Fruit fly (Drosophila melanogaster) whole organism, wandering third instar larva: ENCODE results near the gene RpS21.

Experiments
- Abd-B ChIP-seq: fragments of >200 bp; optimal IDR thresholded peaks from 2 replicates; lab custom pipeline; 2017; ENCODE audit warnings: missing biosample characterization, missing genetic modification characterization
- CG32264 ChIP-seq: fragments of 200-800 bp; sonication (Bioruptor generic); optimal IDR thresholded peaks from 2 replicates; lab custom pipeline; 2016; ENCODE audit warnings: missing biosample characterization, missing genetic modification characterization
- CG9705 ChIP-seq: fragments of 200-800 bp; sonication (Bioruptor generic); optimal IDR thresholded peaks from 2 replicates; lab custom pipeline; 2018; ENCODE audit warnings: missing biosample characterization, mild to moderate bottlenecking, missing genetic modification characterization
- CrebA ChIP-seq: fragments of 200-800 bp; sonication (Bioruptor generic); optimal IDR thresholded peaks from 2 replicates; lab custom pipeline; 2016; ENCODE audit warnings: missing biosample characterization, mild to moderate bottlenecking, missing genetic modification characterization, borderline replicate concordance
- Dfd ChIP-seq: fragments of >200 bp; optimal IDR thresholded peaks from 2 replicates; lab custom pipeline; 2017; ENCODE audit warnings: missing biosample characterization, missing genetic modification characterization
- Dif ChIP-seq: fragments of 200-275, 200-300 bp; sonication (Bioruptor generic); optimal IDR thresholded peaks from 2 replicates; lab custom pipeline; 2018; ENCODE audit warnings: missing biosample characterization, missing genetic modification characterization; ENCODE audit not compliant: partially characterized antibody
- GATAd ChIP-seq: sonication (Bioruptor generic); optimal IDR thresholded peaks from 2 replicates; lab custom pipeline; 2016; ENCODE audit warnings: missing biosample characterization, missing genetic modification characterization
- HLH106 ChIP-seq: fragments of 200-800 bp; optimal IDR thresholded peaks from 3 replicates; lab custom pipeline; 2019; ENCODE audit warnings: missing biosample characterization, mild to moderate bottlenecking, missing genetic modification characterization, moderate library complexity
- Hnf4 ChIP-seq: fragments of 200-800 bp; sonication (Bioruptor generic); optimal IDR thresholded peaks from 2 replicates; lab custom pipeline; 2016; ENCODE audit warnings: missing biosample characterization, mild to moderate bottlenecking, missing genetic modification characterization
- Hr78 ChIP-seq: fragments of >200 bp; optimal IDR thresholded peaks from 2 replicates; lab custom pipeline; 2017; ENCODE audit warnings: missing biosample characterization, missing genetic modification characterization
- Hr83 ChIP-seq: fragments of 200-300 bp; sonication (Bioruptor generic); optimal IDR thresholded peaks from 2 replicates; lab custom pipeline; 2016; ENCODE audit warnings: missing biosample characterization, mild to moderate bottlenecking, missing genetic modification characterization, moderate library complexity; ENCODE audit not compliant: poor library complexity, severe bottlenecking
- Jra ChIP-seq: sonication (Bioruptor generic); optimal IDR thresholded peaks from 2 replicates; lab custom pipeline; 2016; ENCODE audit warnings: missing biosample characterization, missing genetic modification characterization
- Mio ChIP-seq: sonication (Bioruptor generic); optimal IDR thresholded peaks from 2 replicates; lab custom pipeline; 2016; ENCODE audit warnings: missing biosample characterization, missing genetic modification characterization
- Myc ChIP-seq: fragments of >200 bp; optimal IDR thresholded peaks from 2 replicates; lab custom pipeline; 2017
- N ChIP-seq: fragments of >200 bp; optimal IDR thresholded peaks from 2 replicates; lab custom pipeline; 2018; ENCODE audit warnings: missing biosample characterization, missing external identifiers, missing genetic modification characterization
- OdsH ChIP-seq: fragments of 200-800 bp; sonication (Bioruptor generic); optimal IDR thresholded peaks from 2 replicates; lab custom pipeline; 2016; ENCODE audit warnings: missing biosample characterization, mild to moderate bottlenecking, missing genetic modification characterization
- Rel ChIP-seq, 2 experiments: fragments of 200-800 bp; sonication (Bioruptor generic) in 1 of 2; optimal IDR thresholded peaks; 2 replicates in 1 of 2; 3 replicates in 1 of 2; lab custom pipeline; 2016 to 2019; ENCODE audit warnings: mild to moderate bottlenecking in 2 of 2, missing biosample characterization in 2 of 2, missing genetic modification characterization in 2 of 2, moderate library complexity in 1 of 2
- Sp1 ChIP-seq: fragments of 200-800 bp; sonication (Bioruptor generic); optimal IDR thresholded peaks from 3 replicates; lab custom pipeline; 2019; ENCODE audit warnings: missing biosample characterization, mild to moderate bottlenecking, missing genetic modification characterization, moderate library complexity
- Vsx2 ChIP-seq: fragments of 200-300, 225-300 bp; sonication (Bioruptor generic); optimal IDR thresholded peaks from 2 replicates; lab custom pipeline; 2018; ENCODE audit warnings: missing biosample characterization, missing genetic modification characterization; ENCODE audit not compliant: partially characterized antibody
- br ChIP-seq: fragments of 200-800 bp; sonication (Bioruptor generic); optimal IDR thresholded peaks from 2 replicates; lab custom pipeline; 2016; ENCODE audit warnings: missing biosample characterization, missing genetic modification characterization
- brk ChIP-seq: fragments of 200-800 bp; sonication (Bioruptor generic); optimal IDR thresholded peaks from 2 replicates; lab custom pipeline; 2016; ENCODE audit warnings: missing biosample characterization, mild to moderate bottlenecking, missing genetic modification characterization
- dl ChIP-seq, 2 experiments: fragments of 175-275, 200-275 bp in 1 of 2; fragments of 200-275 bp in 1 of 2; sonication (Bioruptor generic); optimal IDR thresholded peaks; lab custom pipeline; 2018; ENCODE audit warnings: mild to moderate bottlenecking in 2 of 2, missing biosample characterization in 2 of 2, missing genetic modification characterization in 2 of 2, moderate library complexity in 2 of 2; ENCODE audit not compliant: partially characterized antibody in 2 of 2, insufficient read depth in 1 of 2
- dmrt93B ChIP-seq: fragments of 200-800 bp; sonication (Bioruptor generic); optimal IDR thresholded peaks from 2 replicates; lab custom pipeline; 2018; ENCODE audit warnings: missing biosample characterization, mild to moderate bottlenecking, missing genetic modification characterization
- dsf ChIP-seq: sonication (Bioruptor generic); optimal IDR thresholded peaks from 2 replicates; lab custom pipeline; 2016; ENCODE audit warnings: missing biosample characterization, missing genetic modification characterization, borderline replicate concordance
- ey ChIP-seq: fragments of 200-800 bp; sonication (Bioruptor generic); optimal IDR thresholded peaks from 2 replicates; lab custom pipeline; 2016; ENCODE audit warnings: missing biosample characterization, missing genetic modification characterization
- foxo ChIP-seq, 2 experiments: fragments of 200-800 bp; sonication (Bioruptor generic); optimal IDR thresholded peaks; 2 replicates in 1 of 2; 3 replicates in 1 of 2; lab custom pipeline; 2016 to 2017; ENCODE audit warnings: missing biosample characterization in 2 of 2, missing genetic modification characterization in 2 of 2
- fru ChIP-seq: fragments of 200-800 bp; sonication (Bioruptor generic); optimal IDR thresholded peaks from 3 replicates; lab custom pipeline; 2016; ENCODE audit warnings: missing biosample characterization, mild to moderate bottlenecking, missing genetic modification characterization
- h ChIP-seq: fragments of 200-800 bp; sonication (Bioruptor generic); optimal IDR thresholded peaks from 3 replicates; lab custom pipeline; 2016; ENCODE audit warnings: missing biosample characterization, mild to moderate bottlenecking, missing genetic modification characterization
- jim ChIP-seq: fragments of 175-275, 200-325 bp; sonication (Bioruptor generic); optimal IDR thresholded peaks from 2 replicates; lab custom pipeline; 2016; ENCODE audit warnings: missing biosample characterization, mild to moderate bottlenecking, missing genetic modification characterization
- lola ChIP-seq: fragments of >200 bp; optimal IDR thresholded peaks from 2 replicates; lab custom pipeline; 2017; ENCODE audit warnings: missing biosample characterization, missing genetic modification characterization
- pan ChIP-seq: fragments of >200 bp; optimal IDR thresholded peaks from 2 replicates; lab custom pipeline; 2017
- psq ChIP-seq: fragments of 200-800 bp; sonication (Bioruptor generic); optimal IDR thresholded peaks from 3 replicates; lab custom pipeline; 2017; ENCODE audit warnings: missing biosample characterization, mild to moderate bottlenecking, missing genetic modification characterization, moderate library complexity
- rgr ChIP-seq: fragments of 200-800 bp; sonication (Bioruptor generic); optimal IDR thresholded peaks from 3 replicates; lab custom pipeline; 2016; ENCODE audit warnings: missing biosample characterization, mild to moderate bottlenecking, missing genetic modification characterization
- sage ChIP-seq: fragments of 200-800 bp; sonication (Bioruptor generic); optimal IDR thresholded peaks from 2 replicates; lab custom pipeline; 2016; ENCODE audit warnings: missing biosample characterization, mild to moderate bottlenecking, missing genetic modification characterization
- sv ChIP-seq: fragments of 200-800 bp; sonication (Bioruptor generic); optimal IDR thresholded peaks from 3 replicates; lab custom pipeline; 2016; ENCODE audit warnings: missing biosample characterization, missing genetic modification characterization
- tai ChIP-seq: sonication (Bioruptor generic); optimal IDR thresholded peaks from 2 replicates; lab custom pipeline; 2016; ENCODE audit warnings: missing biosample characterization, missing genetic modification characterization
- usp ChIP-seq: fragments of >200 bp; optimal IDR thresholded peaks from 2 replicates; lab custom pipeline; 2017; ENCODE audit warnings: missing biosample characterization, missing genetic modification characterization
- woc ChIP-seq: sonication (Bioruptor generic); optimal IDR thresholded peaks from 2 replicates; lab custom pipeline; 2016; ENCODE audit warnings: missing biosample characterization, mild to moderate bottlenecking, missing genetic modification characterization

Gene RpS21

dm6 chr2L:2884683-2885502 is 29.0 kb downstream of the RpS21 start:
- TF ChIP-seq Mio (GFP tag; lab: Kevin White, UChicago) (no peak), sv (no peak), Myc (lab: Kevin White, UChicago) (no peak), fru (GFP tag; lab: Kevin White, UChicago) (no peak), Vsx2 (GFP tag; lab: Kevin White, UChicago) (no peak), N (GFP tag; lab: Kevin White, UChicago) (no peak), OdsH (no peak), Hr78 (GFP tag; lab: Kevin White, UChicago) (no peak), Hnf4 (GFP tag; lab: Kevin White, UChicago) (no peak), lola (GFP tag; lab: Kevin White, UChicago) (no peak), dsf (GFP tag; lab: Kevin White, UChicago) (no peak), psq (no peak), jim (GFP tag; lab: Kevin White, UChicago) (no peak), Rel (GFP tag; optimal IDR thresholded peaks at IDR 0.05; lab: Kevin White, UChicago) (no peak), Rel (tag; optimal IDR thresholded peaks at IDR 0.05; lab: Kevin White, UChicago) (peak; percentile 71), br (peak; percentile 3), Sp1 (peak; percentile 16), usp (GFP tag; lab: Kevin White, UChicago) (no peak), sage (GFP tag; lab: Kevin White, UChicago) (no peak), pan (lab: Kevin White, UChicago) (no peak), Abd-B (GFP tag; lab: Kevin White, UChicago) (no peak), Hr83 (GFP tag; lab: Kevin White, UChicago) (peak; percentile 86), h (no peak), HLH106 (tag; lab: Kevin White, UChicago) (peak; percentile 53), CG9705 (GFP tag; lab: Kevin White, UChicago) (peak; percentile 8), tai (GFP tag; lab: Kevin White, UChicago) (no peak), woc (GFP tag; lab: Kevin White, UChicago) (peak; percentile 51), Dif (GFP tag; lab: Kevin White, UChicago) (no peak), ey (GFP tag; lab: Kevin White, UChicago) (no peak), CrebA (GFP tag; lab: Kevin White, UChicago) (no peak)

dm6 chr2L:2885503-2886225 is 29.8 kb downstream of the RpS21 start, which contains the start of the genes NTPase and lilli:
NTPase (minus strand) TSS chr2L:2885850.
lilli (plus strand) TSS chr2L:2885929.
- peak; percentile 46 to 75 for TF ChIP-seq foxo (GFP tag; optimal IDR thresholded peaks at IDR 0.05; lab: Kevin White, UChicago)
- no peak for TF ChIP-seq CrebA (GFP tag; lab: Kevin White, UChicago)
- no peak for TF ChIP-seq usp (GFP tag; lab: Kevin White, UChicago)
- TF ChIP-seq CG9705 (GFP tag; lab: Kevin White, UChicago): no peak
- no peak for TF ChIP-seq Vsx2 (GFP tag; lab: Kevin White, UChicago)
- peak; percentile 16 for TF ChIP-seq lola (GFP tag; lab: Kevin White, UChicago)
- TF ChIP-seq Dif (GFP tag; lab: Kevin White, UChicago): no peak
- TF ChIP-seq ey (GFP tag; lab: Kevin White, UChicago): peak; percentile 51
- no peak for TF ChIP-seq dl (GFP tag; optimal IDR thresholded peaks at IDR 0.05; lab: Kevin White, UChicago; ENCODE audit: insufficient read depth in 1 of 2, partially characterized antibody in 2 of 2)
- TF ChIP-seq HLH106 (tag; lab: Kevin White, UChicago): no peak
- TF ChIP-seq tai (GFP tag; lab: Kevin White, UChicago): no peak
- peak; percentile 58 for TF ChIP-seq dsf (GFP tag; lab: Kevin White, UChicago)
- TF ChIP-seq Sp1: peak; percentile 14
- no peak for TF ChIP-seq Dfd (GFP tag; lab: Kevin White, UChicago)
- TF ChIP-seq Jra (GFP tag; lab: Kevin White, UChicago): peak; percentile 58
- no peak for TF ChIP-seq Rel (GFP tag; optimal IDR thresholded peaks at IDR 0.05; lab: Kevin White, UChicago)
- peak; percentile 40 for TF ChIP-seq Rel (tag; optimal IDR thresholded peaks at IDR 0.05; lab: Kevin White, UChicago)
- no peak for TF ChIP-seq sage (GFP tag; lab: Kevin White, UChicago)
- TF ChIP-seq OdsH: peak; percentile 66
- TF ChIP-seq CG32264: peak; percentile 7
- TF ChIP-seq h: peak; percentile 80
- no peak for TF ChIP-seq psq
- peak; percentile 11 for TF ChIP-seq brk (GFP tag; lab: Kevin White, UChicago)
- peak; percentile 59 for TF ChIP-seq rgr (GFP tag; lab: Kevin White, UChicago)
- TF ChIP-seq Mio (GFP tag; lab: Kevin White, UChicago): peak; percentile 7
- TF ChIP-seq Hr78 (GFP tag; lab: Kevin White, UChicago): no peak
- peak; percentile 57 for TF ChIP-seq GATAd (GFP tag; lab: Kevin White, UChicago)
- peak; percentile 75 for TF ChIP-seq Hr83 (GFP tag; lab: Kevin White, UChicago)
- TF ChIP-seq Myc (lab: Kevin White, UChicago): no peak
- TF ChIP-seq Abd-B (GFP tag; lab: Kevin White, UChicago): peak; percentile 45
- peak; percentile 4 for TF ChIP-seq dmrt93B (GFP tag; lab: Kevin White, UChicago)
- TF ChIP-seq jim (GFP tag; lab: Kevin White, UChicago): no peak
- peak; percentile 80 for TF ChIP-seq Hnf4 (GFP tag; lab: Kevin White, UChicago)
- peak; percentile 48 for TF ChIP-seq br
- TF ChIP-seq pan (lab: Kevin White, UChicago): no peak
- peak; percentile 84 for TF ChIP-seq sv
- TF ChIP-seq woc (GFP tag; lab: Kevin White, UChicago): peak; percentile 37
- no peak for TF ChIP-seq N (GFP tag; lab: Kevin White, UChicago)
- TF ChIP-seq fru (GFP tag; lab: Kevin White, UChicago): peak; percentile 94
